Worm (Caenorhabditis elegans) whole organism, early embryonic: Measurements from ENCODE around the gene ZC239.4.

Experiments used
- B0310.2 ChIP-seq: sonication (generic microtip); optimal IDR thresholded peaks from 2 replicates; lab custom pipeline; 2016; ENCODE audit warnings: mild to moderate bottlenecking, missing genetic modification characterization, missing compliant biosample characterization
- F13C5.2 ChIP-seq: sonication (generic microtip); optimal IDR thresholded peaks from 2 replicates; lab custom pipeline; 2017; ENCODE audit warnings: mild to moderate bottlenecking, missing genetic modification characterization, inconsistent platforms, missing compliant biosample characterization
- aly-1 ChIP-seq: sonication (generic microtip); optimal IDR thresholded peaks from 2 replicates; lab custom pipeline; 2016; ENCODE audit warnings: missing genetic modification characterization, missing compliant biosample characterization
- ama-1 ChIP-seq: fragments of 150-350 bp; optimal IDR thresholded peaks from 2 replicates; lab custom pipeline; 2014
- ceh-13 ChIP-seq: fragments of 200-800 bp; sonication (Bioruptor generic); optimal IDR thresholded peaks from 2 replicates; lab custom pipeline; 2018; ENCODE audit warnings: mild to moderate bottlenecking, missing genetic modification characterization, missing compliant biosample characterization
- ceh-36 ChIP-seq: sonication (generic microtip); optimal IDR thresholded peaks from 2 replicates; lab custom pipeline; 2016; ENCODE audit warnings: missing genetic modification characterization, inconsistent platforms, missing compliant biosample characterization
- ets-7 ChIP-seq: sonication (generic microtip); optimal IDR thresholded peaks from 2 replicates; lab custom pipeline; 2016; ENCODE audit warnings: missing genotype, missing genetic modification characterization, missing compliant biosample characterization
- flt-1 ChIP-seq: fragments of 200-800 bp; sonication (Bioruptor generic); IDR thresholded peaks from 2 replicates; pipeline ENCODE4 v1.3.6; 2022; ENCODE audit warnings: missing genetic modification characterization, missing compliant biosample characterization
- hmbx-1 ChIP-seq: sonication (generic microtip); optimal IDR thresholded peaks from 2 replicates; lab custom pipeline; 2016; ENCODE audit warnings: mild to moderate bottlenecking, missing genetic modification characterization, missing compliant biosample characterization
- hmg-4 ChIP-seq: fragments of 200-800 bp; sonication (Bioruptor generic); optimal IDR thresholded peaks from 2 replicates; lab custom pipeline; 2018; ENCODE audit warnings: mild to moderate bottlenecking, missing genetic modification characterization, missing compliant biosample characterization
- hnd-1 ChIP-seq: sonication (generic microtip); optimal IDR thresholded peaks from 2 replicates; lab custom pipeline; 2016; ENCODE audit warnings: missing genetic modification characterization, missing compliant biosample characterization
- pes-1 ChIP-seq: fragments of 200-800 bp; sonication (Bioruptor generic); IDR thresholded peaks from 2 replicates; pipeline ENCODE4 v1.3.6; 2022; ENCODE audit warnings: missing genetic modification reagents, missing genetic modification characterization, missing compliant biosample characterization
- scrt-1 ChIP-seq: fragments of 200-800 bp; sonication (Bioruptor generic); IDR thresholded peaks from 2 replicates; pipeline ENCODE4 v1.3.6; 2022; ENCODE audit warnings: missing genetic modification characterization, missing compliant biosample characterization
- sea-1 ChIP-seq: fragments of 200-800 bp; sonication (Bioruptor generic); conservative IDR thresholded peaks from 2 replicates; pipeline ENCODE4 v1.3.6; 2022; ENCODE audit warnings: missing genetic modification characterization, missing compliant biosample characterization
- tbx-11 ChIP-seq: fragments of 200-800 bp; sonication (Bioruptor generic); IDR thresholded peaks from 2 replicates; pipeline ENCODE4 v1.3.6; 2022; ENCODE audit warnings: missing genetic modification characterization, missing compliant biosample characterization
- tbx-37 ChIP-seq: fragments of 200-800 bp; sonication (Bioruptor generic); conservative IDR thresholded peaks from 2 replicates; pipeline ENCODE4 v1.3.6; 2022; ENCODE audit warnings: missing genetic modification reagents, missing genetic modification characterization, missing compliant biosample characterization
- tra-4 ChIP-seq: sonication (generic microtip); optimal IDR thresholded peaks from 2 replicates; lab custom pipeline; 2017; ENCODE audit warnings: missing genetic modification characterization, missing compliant biosample characterization

ZC239.4 gene

ce11 chrII:3222686-3223085 lies 8.7 kb downstream of the ZC239.4 start, which contains the start of gene ZC239.13:
TSS of gene ZC239.13 (minus strand) at chrII:3222839.
- no peak for TF ChIP-seq F13C5.2
- no peak for TF ChIP-seq tra-4 (tag; lab: Kevin White, UChicago)
- TF ChIP-seq pes-1 (GFP tag; lab: Robert Waterston, UW) = no peak
- TF ChIP-seq scrt-1 (GFP tag; lab: Robert Waterston, UW) = no peak
- no peak for TF ChIP-seq ceh-13 (GFP tag; lab: Kevin White, UChicago)
- no peak for TF ChIP-seq tbx-11 (GFP tag; lab: Robert Waterston, UW)
- TF ChIP-seq B0310.2 (tag; lab: Kevin White, UChicago) = no peak
- TF ChIP-seq aly-1 (tag; lab: Kevin White, UChicago) = no peak
- TF ChIP-seq ama-1 (lab: Kevin White, UChicago) = no peak
- no peak for TF ChIP-seq ceh-36 (tag; lab: Kevin White, UChicago)

ce11 chrII:3224631-3225030 lies 10.6 kb downstream of the ZC239.4 start, which contains the start of gene ZC239.15:
TSS of gene ZC239.15 (minus strand) at chrII:3224731.
- no peak for TF ChIP-seq hnd-1 (tag; lab: Kevin White, UChicago)

- TF ChIP-seq hnd-1 (tag; lab: Kevin White, UChicago) (no peak), B0310.2 (tag; lab: Kevin White, UChicago) (no peak), ceh-36 (tag; lab: Kevin White, UChicago) (no peak), pes-1 (GFP tag; lab: Robert Waterston, UW) (no peak), ama-1 (lab: Kevin White, UChicago) (no peak), flt-1 (GFP tag; lab: Robert Waterston, UW) (no peak), scrt-1 (GFP tag; lab: Robert Waterston, UW) (no peak), aly-1 (tag; lab: Kevin White, UChicago) (no peak), tbx-11 (GFP tag; lab: Robert Waterston, UW) (no peak), F13C5.2 (no peak), ceh-13 (GFP tag; lab: Kevin White, UChicago) (no peak), ets-7 (tag; lab: Kevin White, UChicago) (no peak), hmg-4 (GFP tag; lab: Kevin White, UChicago) (no peak), tra-4 (tag; lab: Kevin White, UChicago) (no peak), sea-1 (GFP tag; lab: Robert Waterston, UW) (no peak), hmbx-1 (no peak), tbx-37 (GFP tag; lab: Robert Waterston, UW) (no peak)
Observed at ce11 chrII:3225200-3225599, 11.2 kb downstream of the ZC239.4 start, which contains the start of gene ZC239.16. TSS of gene ZC239.16 (minus strand) at chrII:3225319.

DNA sequence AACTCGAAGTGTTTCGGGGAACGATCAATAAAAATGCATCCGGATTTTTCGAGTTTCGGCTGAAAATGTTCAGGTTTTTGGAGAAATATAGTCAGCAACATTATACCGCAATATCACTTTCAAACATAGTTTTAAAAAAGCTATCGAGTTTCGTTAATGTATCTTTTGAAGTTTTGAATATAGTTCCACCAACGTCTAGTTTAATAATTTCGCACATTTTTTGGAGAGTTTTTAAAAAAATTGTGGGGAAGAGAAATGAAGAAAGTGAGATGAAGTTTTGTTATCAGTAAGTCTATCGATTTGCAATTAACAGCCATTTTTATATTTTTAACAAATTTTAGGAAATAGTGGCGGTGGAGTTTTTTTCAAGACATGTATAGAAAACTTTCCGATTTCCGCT lies 11.8 kb downstream of the ZC239.4 start, which contains the start of gene ZC239.17:
TSS of gene ZC239.17 (minus strand) at position 101 of the 400 bp plus-strand sequence.
- TF ChIP-seq pes-1 (GFP tag; lab: Robert Waterston, UW) (no peak), aly-1 (tag; lab: Kevin White, UChicago) (no peak), ceh-36 (tag; lab: Kevin White, UChicago) (no peak), hnd-1 (tag; lab: Kevin White, UChicago) (no peak), ceh-13 (GFP tag; lab: Kevin White, UChicago) (no peak), ets-7 (tag; lab: Kevin White, UChicago) (no peak), scrt-1 (GFP tag; lab: Robert Waterston, UW) (no peak), tbx-11 (GFP tag; lab: Robert Waterston, UW) (no peak)

DNA sequence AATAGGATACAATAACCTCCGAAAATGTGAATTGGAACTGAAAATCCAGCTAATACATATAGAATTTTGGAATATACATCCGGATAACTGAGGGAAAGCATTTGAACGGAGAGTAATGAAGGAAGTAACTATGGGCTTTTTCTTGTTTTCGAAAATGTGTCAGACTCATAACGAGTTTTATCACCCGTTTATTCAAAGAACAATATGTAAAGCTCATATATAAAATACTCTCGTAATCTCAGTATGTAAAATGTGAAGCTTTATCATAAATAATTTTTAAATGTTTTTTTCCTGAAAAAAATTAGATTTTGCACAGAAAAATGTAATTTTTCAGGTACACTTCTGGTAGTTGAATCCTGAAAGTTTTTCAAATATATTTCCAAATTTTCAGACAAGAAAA lies 16.4 kb downstream of the ZC239.4 start, which contains the start of gene srh-297:
TSS of gene srh-297 (minus strand) at position 101 of the 400 bp plus-strand sequence.
- no peak for TF ChIP-seq tbx-37 (GFP tag; lab: Robert Waterston, UW)
- no peak for TF ChIP-seq flt-1 (GFP tag; lab: Robert Waterston, UW)
- no peak for TF ChIP-seq ceh-36 (tag; lab: Kevin White, UChicago)
- no peak for TF ChIP-seq ets-7 (tag; lab: Kevin White, UChicago)
- TF ChIP-seq ceh-13 (GFP tag; lab: Kevin White, UChicago) = no peak
- TF ChIP-seq scrt-1 (GFP tag; lab: Robert Waterston, UW) = no peak
- TF ChIP-seq hnd-1 (tag; lab: Kevin White, UChicago) = no peak
- TF ChIP-seq hmg-4 (GFP tag; lab: Kevin White, UChicago) = no peak
- no peak for TF ChIP-seq tra-4 (tag; lab: Kevin White, UChicago)
- no peak for TF ChIP-seq pes-1 (GFP tag; lab: Robert Waterston, UW)
- no peak for TF ChIP-seq aly-1 (tag; lab: Kevin White, UChicago)
- no peak for TF ChIP-seq hmbx-1
- no peak for TF ChIP-seq B0310.2 (tag; lab: Kevin White, UChicago)
- no peak for TF ChIP-seq ama-1 (lab: Kevin White, UChicago)
- TF ChIP-seq tbx-11 (GFP tag; lab: Robert Waterston, UW) = no peak
- no peak for TF ChIP-seq F13C5.2

ce11 chrII:3234725-3235124 lies 20.7 kb downstream of the ZC239.4 start, which contains the start of gene C17F4.8:
TSS of gene C17F4.8 (minus strand) at chrII:3234825.
- TF ChIP-seq scrt-1 (GFP tag; lab: Robert Waterston, UW) (no peak), pes-1 (GFP tag; lab: Robert Waterston, UW) (no peak), tra-4 (tag; lab: Kevin White, UChicago) (no peak), hmg-4 (GFP tag; lab: Kevin White, UChicago) (no peak), ama-1 (lab: Kevin White, UChicago) (no peak), F13C5.2 (no peak), ets-7 (tag; lab: Kevin White, UChicago) (no peak), ceh-36 (tag; lab: Kevin White, UChicago) (no peak), B0310.2 (tag; lab: Kevin White, UChicago) (no peak), tbx-11 (GFP tag; lab: Robert Waterston, UW) (no peak), aly-1 (tag; lab: Kevin White, UChicago) (no peak), sea-1 (GFP tag; lab: Robert Waterston, UW) (no peak), ceh-13 (GFP tag; lab: Kevin White, UChicago) (no peak), hmbx-1 (no peak), hnd-1 (tag; lab: Kevin White, UChicago) (no peak)

- TF ChIP-seq ets-7 (tag; lab: Kevin White, UChicago) = no peak
- no peak for TF ChIP-seq tbx-37 (GFP tag; lab: Robert Waterston, UW)
- no peak for TF ChIP-seq B0310.2 (tag; lab: Kevin White, UChicago)
- no peak for TF ChIP-seq hmg-4 (GFP tag; lab: Kevin White, UChicago)
- no peak for TF ChIP-seq tbx-11 (GFP tag; lab: Robert Waterston, UW)
Observed at ce11 chrII:3237038-3237521, 23.1 kb downstream of the ZC239.4 start, which contains the start of the genes srz-67 and C17F4.11. TSS of gene srz-67 (minus strand) at chrII:3237138. TSS of gene C17F4.11 (plus strand) at chrII:3237471.
